Worm (Caenorhabditis elegans) whole organism, young adult: ENCODE results near the gene gpc-1.

Source experiments
- B0019.2 ChIP-seq: fragments of 200-800 bp; sonication (Bioruptor generic); conservative IDR thresholded peaks from 2 replicates; pipeline ENCODE4 v1.3.6; 2022; ENCODE audit warnings: missing genetic modification reagents, missing genetic modification characterization, missing compliant biosample characterization
- B0261.1 ChIP-seq: sonication (generic microtip); optimal IDR thresholded peaks from 2 replicates; lab custom pipeline; 2016; ENCODE audit warnings: mild to moderate bottlenecking, missing genetic modification characterization, moderate library complexity, missing compliant biosample characterization
- B0336.3 ChIP-seq: fragments of 200-800 bp; sonication (Bioruptor generic); IDR thresholded peaks from 2 replicates; pipeline ENCODE4 v1.3.6; 2022; ENCODE audit warnings: missing genetic modification characterization, missing compliant biosample characterization
- D2030.7 ChIP-seq: fragments of 200-800 bp; sonication (Bioruptor generic); IDR thresholded peaks from 2 replicates; pipeline ENCODE4 v1.3.6; 2022; ENCODE audit warnings: missing genetic modification reagents, missing genetic modification characterization, missing compliant biosample characterization
- F37B4.10 ChIP-seq: fragments of 200-800 bp; sonication (Bioruptor generic); IDR thresholded peaks from 2 replicates; pipeline ENCODE4 v1.3.6; 2022; ENCODE audit warnings: missing genetic modification characterization, missing compliant biosample characterization
- F39B2.1 ChIP-seq: fragments of 200-800 bp; sonication (Bioruptor generic); IDR thresholded peaks from 2 replicates; pipeline ENCODE4 v1.3.6; 2022; ENCODE audit warnings: missing genetic modification reagents, missing genetic modification characterization, missing compliant biosample characterization
- F49E8.2 ChIP-seq: sonication (generic microtip); optimal IDR thresholded peaks from 3 replicates; lab custom pipeline; 2017; ENCODE audit warnings: missing genetic modification characterization, mild to moderate bottlenecking, missing compliant biosample characterization, antibody characterized with exemption, moderate library complexity; ENCODE audit not compliant: insufficient read depth
- F57A8.1 ChIP-seq: fragments of 200-800 bp; sonication (Bioruptor generic); optimal IDR thresholded peaks from 2 replicates; lab custom pipeline; 2018; ENCODE audit warnings: mild to moderate bottlenecking, missing genetic modification characterization, moderate library complexity, missing compliant biosample characterization
- F57C9.4 ChIP-seq: sonication (generic microtip); optimal IDR thresholded peaks from 2 replicates; lab custom pipeline; 2017; ENCODE audit warnings: mild to moderate bottlenecking, missing genetic modification characterization, missing compliant biosample characterization
- K11D2.4 ChIP-seq: fragments of 200-800 bp; sonication (Bioruptor generic); IDR thresholded peaks from 2 replicates; pipeline ENCODE4 v1.3.6; 2022; ENCODE audit warnings: missing genetic modification reagents, missing genetic modification characterization, missing compliant biosample characterization
- K12H6.12 ChIP-seq: fragments of 200-800 bp; sonication (Bioruptor generic); optimal IDR thresholded peaks from 2 replicates; lab custom pipeline; 2018; ENCODE audit warnings: mild to moderate bottlenecking, missing genetic modification characterization, missing compliant biosample characterization
- T07F8.4 ChIP-seq: sonication (generic microtip); optimal IDR thresholded peaks from 2 replicates; lab custom pipeline; 2016; ENCODE audit warnings: mild to moderate bottlenecking, missing genetic modification characterization, moderate library complexity, missing compliant biosample characterization
- Y79H2A.3 ChIP-seq: fragments of 200-800 bp; sonication (Bioruptor generic); conservative IDR thresholded peaks from 2 replicates; pipeline ENCODE4 v1.3.6; 2022; ENCODE audit warnings: missing genetic modification reagents, missing genetic modification characterization, missing compliant biosample characterization
- ama-1 ChIP-seq, 3 experiments: fragments of 150-350 bp in 1 of 3; sonication (generic microtip) in 2 of 3; optimal IDR thresholded peaks; 2 replicates each; lab custom pipeline; 2014 to 2018; ENCODE audit warnings: missing biosample characterization in 2 of 3, missing genetic modification characterization in 2 of 3, missing genetic modification reagents in 2 of 3
- athp-1 ChIP-seq: sonication (generic microtip); optimal IDR thresholded peaks from 2 replicates; lab custom pipeline; 2017; ENCODE audit warnings: mild to moderate bottlenecking, missing genetic modification characterization, missing compliant biosample characterization
- cebp-1 ChIP-seq, 2 experiments: fragments of 200-800 bp in 1 of 2; sonication (Bioruptor generic) in 1 of 2; sonication (generic microtip) in 1 of 2; IDR thresholded peaks in 1 of 2; optimal IDR thresholded peaks in 1 of 2; 2 replicates each; pipeline versions ENCODE4 v1.3.6 to Lab custom; 2017 to 2022; ENCODE audit warnings: missing compliant biosample characterization in 2 of 2, missing genetic modification characterization in 2 of 2, mild to moderate bottlenecking in 1 of 2, missing genetic modification reagents in 1 of 2, moderate library complexity in 1 of 2
- ceh-27 ChIP-seq: fragments of 200-800 bp; sonication (Bioruptor generic); optimal IDR thresholded peaks from 2 replicates; lab custom pipeline; 2018; ENCODE audit warnings: mild to moderate bottlenecking, missing genetic modification characterization, moderate library complexity, missing compliant biosample characterization
- ceh-91 ChIP-seq: fragments of 200-800 bp; sonication (Bioruptor generic); IDR thresholded peaks from 2 replicates; pipeline ENCODE4 v1.3.6; 2022; ENCODE audit warnings: missing genetic modification reagents, missing genetic modification characterization, missing compliant biosample characterization
- die-1 ChIP-seq: sonication (generic microtip); optimal IDR thresholded peaks from 2 replicates; lab custom pipeline; 2016; ENCODE audit warnings: missing genotype, mild to moderate bottlenecking, missing genetic modification characterization, missing compliant biosample characterization
- dox-1 ChIP-seq: fragments of 200-800 bp; sonication (Bioruptor generic); IDR thresholded peaks from 2 replicates; pipeline ENCODE4 v1.3.6; 2022; ENCODE audit warnings: missing genetic modification reagents, missing genetic modification characterization, missing compliant biosample characterization
- ekl-4 ChIP-seq: fragments of 200-800 bp; sonication (Bioruptor generic); IDR thresholded peaks from 2 replicates; pipeline ENCODE4 v1.3.6; 2022; ENCODE audit warnings: missing genetic modification reagents, missing genetic modification characterization, missing compliant biosample characterization
- fkh-3 ChIP-seq: sonication (generic microtip); optimal IDR thresholded peaks from 2 replicates; lab custom pipeline; 2016; ENCODE audit warnings: mild to moderate bottlenecking, missing genetic modification characterization, missing compliant biosample characterization
- hmg-1.2 ChIP-seq: fragments of 200-800 bp; sonication (Bioruptor generic); IDR thresholded peaks from 2 replicates; pipeline ENCODE4 v1.3.6; 2022; ENCODE audit warnings: missing genetic modification reagents, missing genetic modification characterization, missing compliant biosample characterization
- hmg-20 ChIP-seq: fragments of 200-800 bp; sonication (Bioruptor generic); IDR thresholded peaks from 2 replicates; pipeline ENCODE4 v1.3.6; 2022; ENCODE audit warnings: missing genetic modification reagents, missing genetic modification characterization, missing compliant biosample characterization
- hrde-1 ChIP-seq: sonication (generic microtip); optimal IDR thresholded peaks from 2 replicates; lab custom pipeline; 2016; ENCODE audit warnings: missing genetic modification characterization, mild to moderate bottlenecking, missing compliant biosample characterization, moderate library complexity, missing genotype, missing genetic modification reagents, borderline replicate concordance
- lag-1 ChIP-seq: fragments of 200-800 bp; sonication (Bioruptor generic); IDR thresholded peaks from 2 replicates; pipeline ENCODE4 v1.3.6; 2022; ENCODE audit warnings: missing genetic modification reagents, missing genetic modification characterization, missing compliant biosample characterization
- let-526 ChIP-seq: fragments of 200-800 bp; sonication (Bioruptor generic); IDR thresholded peaks from 2 replicates; pipeline ENCODE4 v1.3.6; 2022; ENCODE audit warnings: missing genetic modification reagents, missing genetic modification characterization, missing compliant biosample characterization
- lin-54 ChIP-seq: fragments of 200-800 bp; sonication (Bioruptor generic); optimal IDR thresholded peaks from 2 replicates; lab custom pipeline; 2018; ENCODE audit warnings: mild to moderate bottlenecking, missing genetic modification characterization, missing compliant biosample characterization
- lsl-1 ChIP-seq: fragments of 200-800 bp; sonication (Bioruptor generic); optimal IDR thresholded peaks from 2 replicates; lab custom pipeline; 2018; ENCODE audit warnings: mild to moderate bottlenecking, missing genetic modification characterization, moderate library complexity, missing compliant biosample characterization
- lsy-27 ChIP-seq: sonication (generic microtip); optimal IDR thresholded peaks from 2 replicates; lab custom pipeline; 2017; ENCODE audit warnings: missing genetic modification characterization, mild to moderate bottlenecking, missing compliant biosample characterization, antibody characterized with exemption, missing genotype, borderline replicate concordance; ENCODE audit not compliant: insufficient read depth
- mcd-1 ChIP-seq: fragments of 200-800 bp; sonication (Bioruptor generic); IDR thresholded peaks from 2 replicates; pipeline ENCODE4 v1.3.6; 2022; ENCODE audit warnings: missing genetic modification reagents, missing genetic modification characterization, missing compliant biosample characterization
- mel-28 ChIP-seq: sonication (generic microtip); optimal IDR thresholded peaks from 2 replicates; lab custom pipeline; 2016; ENCODE audit warnings: borderline replicate concordance, mild to moderate bottlenecking, missing genetic modification characterization, missing compliant biosample characterization
- mxl-1 ChIP-seq: sonication (generic microtip); optimal IDR thresholded peaks from 2 replicates; lab custom pipeline; 2016; ENCODE audit warnings: missing genetic modification characterization, missing compliant biosample characterization
- nfyb-1 ChIP-seq: fragments of 200-800 bp; sonication (Bioruptor generic); IDR thresholded peaks from 2 replicates; pipeline ENCODE4 v1.3.6; 2022; ENCODE audit warnings: missing genetic modification reagents, missing genetic modification characterization, missing compliant biosample characterization
- nhr-80 ChIP-seq: sonication (generic microtip); optimal IDR thresholded peaks from 2 replicates; lab custom pipeline; 2016; ENCODE audit warnings: missing genetic modification characterization, missing compliant biosample characterization
- nhr-90 ChIP-seq: sonication (generic microtip); optimal IDR thresholded peaks from 2 replicates; lab custom pipeline; 2016; ENCODE audit warnings: missing genotype, mild to moderate bottlenecking, missing genetic modification characterization, missing compliant biosample characterization
- rcor-1 ChIP-seq: fragments of 200-800 bp; sonication (Bioruptor generic); IDR thresholded peaks from 2 replicates; pipeline ENCODE4 v1.3.6; 2022; ENCODE audit warnings: missing genetic modification reagents, missing genetic modification characterization, missing compliant biosample characterization
- rpc-1 ChIP-seq, 2 experiments: fragments of 150-350 bp in 1 of 2; sonication (generic microtip) in 1 of 2; optimal IDR thresholded peaks; 2 replicates each; lab custom pipeline; 2014 to 2018; ENCODE audit warnings: missing biosample characterization in 1 of 2, missing genetic modification characterization in 1 of 2, missing genetic modification reagents in 1 of 2, missing genotype in 1 of 2
- snpc-1.1 ChIP-seq: sonication (generic microtip); optimal IDR thresholded peaks from 2 replicates; lab custom pipeline; 2017; ENCODE audit warnings: missing genetic modification characterization, mild to moderate bottlenecking, missing compliant biosample characterization, antibody characterized with exemption, moderate library complexity, missing genotype, missing genetic modification reagents; ENCODE audit not compliant: insufficient read depth
- snpc-3.4 ChIP-seq: sonication (generic microtip); optimal IDR thresholded peaks from 2 replicates; lab custom pipeline; 2017; ENCODE audit warnings: missing genetic modification characterization, mild to moderate bottlenecking, missing compliant biosample characterization, antibody characterized with exemption, moderate library complexity, missing genotype, missing genetic modification reagents
- tbp1 ChIP-seq: fragments of 200-800 bp; sonication (Bioruptor generic); optimal IDR thresholded peaks from 2 replicates; lab custom pipeline; 2018; ENCODE audit warnings: mild to moderate bottlenecking, missing genetic modification characterization, missing compliant biosample characterization
- unc-62 ChIP-seq: fragments of 150-350 bp; optimal IDR thresholded peaks from 2 replicates; lab custom pipeline; 2014; ENCODE audit warnings: missing biosample characterization, missing genetic modification reagents, missing genetic modification characterization
- xnd-1 ChIP-seq: sonication (generic microtip); optimal IDR thresholded peaks from 2 replicates; lab custom pipeline; 2016; ENCODE audit warnings: missing genotype, missing genetic modification reagents, missing genetic modification characterization, missing compliant biosample characterization
- ztf-18 ChIP-seq: sonication (generic microtip); optimal IDR thresholded peaks from 2 replicates; lab custom pipeline; 2016; ENCODE audit warnings: missing genotype, mild to moderate bottlenecking, missing genetic modification characterization, missing compliant biosample characterization
- ztf-26 ChIP-seq: sonication (generic microtip); optimal IDR thresholded peaks from 2 replicates; lab custom pipeline; 2017; ENCODE audit warnings: missing genetic modification characterization, missing compliant biosample characterization
- ztf-28 ChIP-seq: fragments of 200-800 bp; sonication (Bioruptor generic); IDR thresholded peaks from 2 replicates; pipeline ENCODE4 v1.3.6; 2022; ENCODE audit warnings: missing genetic modification reagents, missing genetic modification characterization, missing compliant biosample characterization

gpc-1 gene

ce11 chrX:12857701-12858100 lies 27.1 kb downstream of the gpc-1 start, which contains the start of gene T14G8.2:
T14G8.2 (plus strand) TSS chrX:12858001.
- TF ChIP-seq ztf-28 (GFP tag; lab: Robert Waterston, UW) (no peak), rcor-1 (GFP tag; lab: Robert Waterston, UW) (no peak), mxl-1 (tag; lab: Kevin White, UChicago) (no peak), ceh-91 (GFP tag; lab: Robert Waterston, UW) (no peak), snpc-1.1 (tag; lab: Kevin White, UChicago) (no peak), athp-1 (tag; lab: Kevin White, UChicago) (no peak), mel-28 (no peak), hrde-1 (no peak), hmg-20 (GFP tag; lab: Robert Waterston, UW) (no peak), K11D2.4 (GFP tag; lab: Robert Waterston, UW) (no peak), unc-62 (GFP tag; lab: Kevin White, UChicago) (no peak), lag-1 (no peak), B0261.1 (tag; lab: Kevin White, UChicago) (no peak), ztf-18 (tag; lab: Kevin White, UChicago) (no peak), lsy-27 (tag; lab: Kevin White, UChicago) (no peak)

ce11 chrX:12854680-12855079 lies 30.1 kb downstream of the gpc-1 start:
- no peak for TF ChIP-seq F37B4.10 (GFP tag; lab: Robert Waterston, UW)
- TF ChIP-seq ekl-4 = 0 out of 2 replicates have a peak, but pooled peaks have one; percentile 26
- no peak for TF ChIP-seq rcor-1 (GFP tag; lab: Robert Waterston, UW)
- no peak for TF ChIP-seq snpc-3.4 (tag; lab: Kevin White, UChicago)
- no peak for TF ChIP-seq lin-54 (GFP tag; lab: Kevin White, UChicago)
- TF ChIP-seq mcd-1 (GFP tag; lab: Robert Waterston, UW) = no peak
- TF ChIP-seq die-1 (tag; lab: Kevin White, UChicago) = peak; percentile 53
- TF ChIP-seq D2030.7 (GFP tag; lab: Robert Waterston, UW) = peak; percentile 65
- TF ChIP-seq ztf-26 (tag; lab: Kevin White, UChicago) = no peak
- TF ChIP-seq F49E8.2 (tag; lab: Kevin White, UChicago) = no peak
- no peak for TF ChIP-seq Y79H2A.3 (GFP tag; lab: Robert Waterston, UW)
- TF ChIP-seq fkh-3 = no peak
- no peak for TF ChIP-seq xnd-1 (tag; lab: Kevin White, UChicago)
- no peak for TF ChIP-seq let-526 (GFP tag; lab: Robert Waterston, UW)
- no peak for TF ChIP-seq K12H6.12 (tag; lab: Kevin White, UChicago)
- TF ChIP-seq nhr-90 (tag; lab: Kevin White, UChicago) = peak; percentile 11
- TF ChIP-seq cebp-1 (GFP tag; IDR thresholded peaks at IDR 0.05; lab: Robert Waterston, UW) = 0 out of 2 replicates have a peak, but pooled peaks have one; percentile 10
- no peak for TF ChIP-seq cebp-1 (tag; optimal IDR thresholded peaks at IDR 0.05; lab: Kevin White, UChicago)
- TF ChIP-seq dox-1 (GFP tag; lab: Robert Waterston, UW) = peak; percentile 36; the same call in 1 of the 2 replicates
- peak; percentile 57 for TF ChIP-seq rpc-1 (optimal IDR thresholded peaks at IDR 0.05; lab: Kevin White, UChicago)
- peak; percentile 72 for TF ChIP-seq rpc-1 (tag; optimal IDR thresholded peaks at IDR 0.05; lab: Kevin White, UChicago)
- no peak for TF ChIP-seq F57A8.1 (GFP tag; lab: Kevin White, UChicago)
- TF ChIP-seq B0019.2 (GFP tag; lab: Robert Waterston, UW) = no peak
- no peak for TF ChIP-seq nhr-80 (tag; lab: Kevin White, UChicago)
- TF ChIP-seq T07F8.4 (tag; lab: Kevin White, UChicago) = no peak
- peak; percentile 84 for TF ChIP-seq tbp1 (GFP tag; lab: Kevin White, UChicago)
- no peak for TF ChIP-seq B0336.3 (GFP tag; lab: Robert Waterston, UW)
- TF ChIP-seq nfyb-1 (GFP tag; lab: Robert Waterston, UW) = no peak
- no peak for TF ChIP-seq ama-1 (optimal IDR thresholded peaks at IDR 0.05; lab: Kevin White, UChicago)
- no peak for TF ChIP-seq ama-1 (GFP tag; optimal IDR thresholded peaks at IDR 0.05; lab: Kevin White, UChicago)
- TF ChIP-seq hmg-1.2 (GFP tag; lab: Robert Waterston, UW) = peak; percentile 62
- TF ChIP-seq F57C9.4 = no peak
- no peak for TF ChIP-seq ceh-27 (GFP tag; lab: Kevin White, UChicago)
- TF ChIP-seq F39B2.1 (GFP tag; lab: Robert Waterston, UW) = no peak
- no peak for TF ChIP-seq lsl-1 (GFP tag; lab: Kevin White, UChicago)
